Worm (Caenorhabditis elegans) whole organism, young adult: ENCODE data around the gene str-94.

Experiments used
- B0019.2 ChIP-seq: fragments of 200-800 bp; sonication (Bioruptor generic); conservative IDR thresholded peaks from 2 replicates; pipeline ENCODE4 v1.3.6; 2022; ENCODE audit warnings: missing genetic modification reagents, missing genetic modification characterization, missing compliant biosample characterization
- B0336.3 ChIP-seq: fragments of 200-800 bp; sonication (Bioruptor generic); IDR thresholded peaks from 2 replicates; pipeline ENCODE4 v1.3.6; 2022; ENCODE audit warnings: missing genetic modification characterization, missing compliant biosample characterization
- F10E7.11 ChIP-seq: sonication (generic microtip); optimal IDR thresholded peaks from 2 replicates; lab custom pipeline; 2017; ENCODE audit warnings: mild to moderate bottlenecking, missing genetic modification characterization, moderate library complexity, missing compliant biosample characterization
- F33H1.4 ChIP-seq: fragments of 200-800 bp; sonication (Bioruptor generic); IDR thresholded peaks from 2 replicates; pipeline ENCODE4 v1.3.6; 2022; ENCODE audit warnings: missing genetic modification reagents, missing genetic modification characterization, missing compliant biosample characterization
- F37B4.10 ChIP-seq: fragments of 200-800 bp; sonication (Bioruptor generic); IDR thresholded peaks from 2 replicates; pipeline ENCODE4 v1.3.6; 2022; ENCODE audit warnings: missing genetic modification characterization, missing compliant biosample characterization
- F52B5.7 ChIP-seq: sonication (generic microtip); optimal IDR thresholded peaks from 2 replicates; lab custom pipeline; 2016; ENCODE audit warnings: mild to moderate bottlenecking, missing genetic modification characterization, missing compliant biosample characterization
- F55B11.4 ChIP-seq: sonication (generic microtip); optimal IDR thresholded peaks from 2 replicates; lab custom pipeline; 2016; ENCODE audit warnings: missing compliant biosample characterization, missing genetic modification characterization, borderline replicate concordance; ENCODE audit not compliant: insufficient read depth
- K11D2.4 ChIP-seq: fragments of 200-800 bp; sonication (Bioruptor generic); IDR thresholded peaks from 2 replicates; pipeline ENCODE4 v1.3.6; 2022; ENCODE audit warnings: missing genetic modification reagents, missing genetic modification characterization, missing compliant biosample characterization
- T26A5.8 ChIP-seq: sonication (generic microtip); optimal IDR thresholded peaks from 2 replicates; lab custom pipeline; 2016; ENCODE audit warnings: missing genetic modification characterization, missing compliant biosample characterization
- Y53G8AR.9 ChIP-seq: fragments of 200-800 bp; sonication (Bioruptor generic); conservative IDR thresholded peaks from 2 replicates; pipeline ENCODE4 v1.3.6; 2022; ENCODE audit warnings: missing genetic modification reagents, missing genetic modification characterization, missing compliant biosample characterization
- attf-6 ChIP-seq: fragments of 200-800 bp; sonication (Bioruptor generic); IDR thresholded peaks from 2 replicates; pipeline ENCODE4 v1.3.6; 2022; ENCODE audit warnings: missing genetic modification reagents, missing genetic modification characterization, missing compliant biosample characterization
- bed-1 ChIP-seq: fragments of 200-800 bp; sonication (Bioruptor generic); IDR thresholded peaks from 2 replicates; pipeline ENCODE4 v1.3.6; 2022; ENCODE audit warnings: missing genetic modification reagents, missing genetic modification characterization, missing compliant biosample characterization
- bed-2 ChIP-seq: fragments of 200-800 bp; sonication (Bioruptor generic); IDR thresholded peaks from 2 replicates; pipeline ENCODE4 v1.3.6; 2022; ENCODE audit warnings: missing genetic modification reagents, missing genetic modification characterization, missing compliant biosample characterization
- ekl-4 ChIP-seq: fragments of 200-800 bp; sonication (Bioruptor generic); IDR thresholded peaks from 2 replicates; pipeline ENCODE4 v1.3.6; 2022; ENCODE audit warnings: missing genetic modification reagents, missing genetic modification characterization, missing compliant biosample characterization
- him-1 ChIP-seq: sonication (generic microtip); optimal IDR thresholded peaks from 2 replicates; lab custom pipeline; 2016; ENCODE audit warnings: missing genotype, missing genetic modification reagents, missing genetic modification characterization, missing compliant biosample characterization
- hlh-12 ChIP-seq: sonication (generic microtip); optimal IDR thresholded peaks from 2 replicates; lab custom pipeline; 2016; ENCODE audit warnings: missing genetic modification characterization, missing compliant biosample characterization
- hrde-1 ChIP-seq: sonication (generic microtip); optimal IDR thresholded peaks from 2 replicates; lab custom pipeline; 2016; ENCODE audit warnings: missing genetic modification characterization, mild to moderate bottlenecking, missing compliant biosample characterization, moderate library complexity, missing genotype, missing genetic modification reagents, borderline replicate concordance
- let-526 ChIP-seq: fragments of 200-800 bp; sonication (Bioruptor generic); IDR thresholded peaks from 2 replicates; pipeline ENCODE4 v1.3.6; 2022; ENCODE audit warnings: missing genetic modification reagents, missing genetic modification characterization, missing compliant biosample characterization
- mxl-1 ChIP-seq: sonication (generic microtip); optimal IDR thresholded peaks from 2 replicates; lab custom pipeline; 2016; ENCODE audit warnings: missing genetic modification characterization, missing compliant biosample characterization
- nfyb-1 ChIP-seq: fragments of 200-800 bp; sonication (Bioruptor generic); IDR thresholded peaks from 2 replicates; pipeline ENCODE4 v1.3.6; 2022; ENCODE audit warnings: missing genetic modification reagents, missing genetic modification characterization, missing compliant biosample characterization
- nhr-179 ChIP-seq: sonication (generic microtip); optimal IDR thresholded peaks from 2 replicates; lab custom pipeline; 2016; ENCODE audit warnings: mild to moderate bottlenecking, missing genetic modification characterization, missing compliant biosample characterization
- nhr-80 ChIP-seq: sonication (generic microtip); optimal IDR thresholded peaks from 2 replicates; lab custom pipeline; 2016; ENCODE audit warnings: missing genetic modification characterization, missing compliant biosample characterization
- pha-4 ChIP-seq: fragments of 150-350 bp; sonication (generic microtip); optimal IDR thresholded peaks from 2 replicates; lab custom pipeline; 2014; ENCODE audit warnings: missing biosample characterization, missing genetic modification reagents, missing genetic modification characterization
- rpc-1 ChIP-seq, 2 experiments: fragments of 150-350 bp in 1 of 2; sonication (generic microtip) in 1 of 2; optimal IDR thresholded peaks; 2 replicates each; lab custom pipeline; 2014 to 2018; ENCODE audit warnings: missing biosample characterization in 1 of 2, missing genetic modification characterization in 1 of 2, missing genetic modification reagents in 1 of 2, missing genotype in 1 of 2
- tbp1 ChIP-seq: fragments of 200-800 bp; sonication (Bioruptor generic); optimal IDR thresholded peaks from 2 replicates; lab custom pipeline; 2018; ENCODE audit warnings: mild to moderate bottlenecking, missing genetic modification characterization, missing compliant biosample characterization
- tbx-9 ChIP-seq: sonication (generic microtip); optimal IDR thresholded peaks from 2 replicates; lab custom pipeline; 2016; ENCODE audit warnings: borderline replicate concordance, missing genetic modification characterization, inconsistent platforms, missing compliant biosample characterization
- zfh-2 ChIP-seq: fragments of 200-800 bp; sonication (Bioruptor generic); conservative IDR thresholded peaks from 2 replicates; pipeline ENCODE4 v1.3.6; 2022; ENCODE audit warnings: missing genetic modification reagents, missing genetic modification characterization, missing compliant biosample characterization
- zim-3 ChIP-seq: sonication (generic microtip); optimal IDR thresholded peaks from 2 replicates; lab custom pipeline; 2017; ENCODE audit warnings: mild to moderate bottlenecking, missing genetic modification characterization, moderate library complexity, missing compliant biosample characterization
- ztf-22 ChIP-seq: fragments of 200-800 bp; sonication (Bioruptor generic); optimal IDR thresholded peaks from 2 replicates; lab custom pipeline; 2018; ENCODE audit warnings: mild to moderate bottlenecking, missing genetic modification characterization, moderate library complexity, missing compliant biosample characterization
- ztf-25 ChIP-seq: fragments of 200-800 bp; sonication (Bioruptor generic); IDR thresholded peaks from 2 replicates; pipeline ENCODE4 v1.3.6; 2022; ENCODE audit warnings: missing genetic modification reagents, missing genetic modification characterization, missing compliant biosample characterization
- ztf-28 ChIP-seq: fragments of 200-800 bp; sonication (Bioruptor generic); IDR thresholded peaks from 2 replicates; pipeline ENCODE4 v1.3.6; 2022; ENCODE audit warnings: missing genetic modification reagents, missing genetic modification characterization, missing compliant biosample characterization
- ztf-6 ChIP-seq: fragments of 200-800 bp; sonication (Bioruptor generic); IDR thresholded peaks from 2 replicates; pipeline ENCODE4 v1.3.6; 2022; ENCODE audit warnings: missing genetic modification reagents, missing genetic modification characterization, missing compliant biosample characterization

The str-94 gene

ce11 chrV:9207377-9207776 is 41.7 kb downstream of the str-94 start, which contains the start of gene inx-10:
Gene inx-10, minus strand, starts transcription at chrV:9207477.
- TF ChIP-seq hrde-1 (tag; lab: Kevin White, UChicago): no peak
- TF ChIP-seq B0336.3 (GFP tag; lab: Robert Waterston, UW): no peak
- no peak for TF ChIP-seq T26A5.8
- no peak for TF ChIP-seq F55B11.4 (tag; lab: Kevin White, UChicago)
- TF ChIP-seq F37B4.10: no peak
- TF ChIP-seq bed-2 (GFP tag; lab: Robert Waterston, UW): no peak
- TF ChIP-seq mxl-1 (tag; lab: Kevin White, UChicago): no peak
- no peak for TF ChIP-seq nfyb-1 (GFP tag; lab: Robert Waterston, UW)
- TF ChIP-seq nhr-179: no peak
- TF ChIP-seq pha-4 (tag; lab: Kevin White, UChicago): no peak
- no peak for TF ChIP-seq ekl-4 (GFP tag; lab: Robert Waterston, UW)
- no peak for TF ChIP-seq ztf-28 (GFP tag; lab: Robert Waterston, UW)

ce11 chrV:9202710-9203109 is 46.4 kb downstream of the str-94 start, which contains the start of gene asp-2:
Gene asp-2, plus strand, starts transcription at chrV:9203077.
- TF ChIP-seq nhr-80 (tag; lab: Kevin White, UChicago) (peak; percentile 73), rpc-1 (optimal IDR thresholded peaks at IDR 0.05; lab: Kevin White, UChicago) (no peak), rpc-1 (tag; optimal IDR thresholded peaks at IDR 0.05; lab: Kevin White, UChicago) (no peak)

- TF ChIP-seq hlh-12 (tag; lab: Kevin White, UChicago) (no peak), K11D2.4 (GFP tag; lab: Robert Waterston, UW) (no peak), F10E7.11 (no peak), B0019.2 (GFP tag; lab: Robert Waterston, UW) (no peak), bed-1 (GFP tag; lab: Robert Waterston, UW) (no peak), F33H1.4 (GFP tag; lab: Robert Waterston, UW) (no peak), zfh-2 (GFP tag; lab: Robert Waterston, UW) (no peak), ztf-6 (GFP tag; lab: Robert Waterston, UW) (no peak), ztf-25 (GFP tag; lab: Robert Waterston, UW) (no peak), zim-3 (tag; lab: Kevin White, UChicago) (no peak), ztf-22 (GFP tag; lab: Kevin White, UChicago) (no peak), tbp1 (GFP tag; lab: Kevin White, UChicago) (no peak), Y53G8AR.9 (GFP tag; lab: Robert Waterston, UW) (no peak), attf-6 (GFP tag; lab: Robert Waterston, UW) (no peak), him-1 (tag; lab: Kevin White, UChicago) (no peak), F52B5.7 (tag; lab: Kevin White, UChicago) (no peak), let-526 (GFP tag; lab: Robert Waterston, UW) (no peak), tbx-9 (tag; lab: Kevin White, UChicago) (no peak)
- TF ChIP-seq, all 124 proteins: peak for 0
These were observed 50.2 kb downstream of the str-94 start, which contains the start of gene str-177 for ce11 chrV:9198887-9199286. Gene str-177, minus strand, starts transcription at chrV:9198987.
